5 worm cellular contexts compared by ENCODE assay signal in genomic region chrV:9243171-9243996, ce11.
TF ChIP-seq lines count a peak whose summit lies in the region.

Gene glo-4, minus strand, starts transcription at chrV:9243221.

TF ChIP-seq in whole organism, L1 larva, 84 proteins besides CTCF, POLR2A, EP300 and RAD21 (continued from another document and continues in another):
- TF ChIP-seq fos-1 (tag; optimal IDR thresholded peaks at IDR 0.05; lab: Kevin White, UChicago) (peak; percentile 58), lin-15B (tag; optimal IDR thresholded peaks at IDR 0.05; lab: Kevin White, UChicago) (peak; percentile 54), blmp-1 (tag; optimal IDR thresholded peaks at IDR 0.05; lab: Kevin White, UChicago) (peak; percentile 88), elt-2 (tag; optimal IDR thresholded peaks at IDR 0.05; lab: Kevin White, UChicago) (peak; percentile 64), alr-1 (tag; optimal IDR thresholded peaks at IDR 0.05; lab: Kevin White, UChicago; ENCODE audit: borderline replicate concordance) (no peak), ztf-4 (tag; optimal IDR thresholded peaks at IDR 0.05; lab: Kevin White, UChicago) (peak; percentile 57), ztf-11 (tag; optimal IDR thresholded peaks at IDR 0.05; lab: Kevin White, UChicago) (peak in 1 of 2 experiments; percentile 38), lin-14 (GFP tag; optimal IDR thresholded peaks at IDR 0.05; lab: Kevin White, UChicago) (peak; percentile 94), ama-1 (optimal IDR thresholded peaks at IDR 0.05; lab: Kevin White, UChicago) (peak; percentile 46), ceh-90 (tag; optimal IDR thresholded peaks at IDR 0.05; lab: Kevin White, UChicago) (peak; percentile 4), nhr-11 (tag; optimal IDR thresholded peaks at IDR 0.05; lab: Kevin White, UChicago) (no peak), snpc-4 (tag; optimal IDR thresholded peaks at IDR 0.05; lab: Kevin White, UChicago) (peak; percentile 69), mdl-1 (tag; optimal IDR thresholded peaks at IDR 0.05; lab: Kevin White, UChicago) (peak in 1 of 2 experiments; percentile 68), nhr-47 (tag; optimal IDR thresholded peaks at IDR 0.05; lab: Kevin White, UChicago) (peak; percentile 85), fkh-10 (GFP tag; optimal IDR thresholded peaks at IDR 0.05; lab: Kevin White, UChicago) (peak; percentile 91), nhr-90 (tag; optimal IDR thresholded peaks at IDR 0.05; lab: Kevin White, UChicago; ENCODE audit: poor library complexity) (peak; percentile 68), zag-1 (tag; optimal IDR thresholded peaks at IDR 0.05; lab: Kevin White, UChicago) (peak; percentile 35), dpl-1 (GFP tag; optimal IDR thresholded peaks at IDR 0.05; lab: Kevin White, UChicago) (peak; percentile 74 to 87 (median 83)), unc-86 (tag; optimal IDR thresholded peaks at IDR 0.05; lab: Kevin White, UChicago) (peak; percentile 83), nhr-84 (tag; optimal IDR thresholded peaks at IDR 0.05; lab: Kevin White, UChicago) (no peak), tlp-1 (tag; optimal IDR thresholded peaks at IDR 0.05; lab: Kevin White, UChicago) (no peak), lin-39 (tag; optimal IDR thresholded peaks at IDR 0.05; lab: Kevin White, UChicago) (peak; percentile 34), efl-1 (optimal IDR thresholded peaks at IDR 0.05; lab: Kevin White, UChicago) (peak; percentile 82 to 85), efl-1 (GFP tag; optimal IDR thresholded peaks at IDR 0.05 in 1 of 2; lab: Kevin White, UChicago) (peak; percentile 78 to 97), sptf-1 (tag; optimal IDR thresholded peaks at IDR 0.05; lab: Kevin White, UChicago) (no peak), C04F5.9 (tag; optimal IDR thresholded peaks at IDR 0.05; lab: Kevin White, UChicago) (peak; percentile 26)

TF ChIP-seq in whole organism, L2 larva, 48 proteins besides CTCF, POLR2A, EP300 and RAD21 (continued from another document and continues in another):
- TF ChIP-seq lsy-2 (tag; optimal IDR thresholded peaks at IDR 0.05; lab: Kevin White, UChicago) (peak; percentile 72 to 91), unc-39 (tag; optimal IDR thresholded peaks at IDR 0.05; lab: Kevin White, UChicago) (no peak), ztf-11 (tag; optimal IDR thresholded peaks at IDR 0.05; lab: Kevin White, UChicago) (no peak), crh-2 (tag; optimal IDR thresholded peaks at IDR 0.05; lab: Kevin White, UChicago) (peak; percentile 87), zag-1 (tag; optimal IDR thresholded peaks at IDR 0.05; lab: Kevin White, UChicago) (no peak), gmeb-1 (tag; optimal IDR thresholded peaks at IDR 0.05; lab: Kevin White, UChicago) (peak; percentile 77), lin-13 (GFP tag; optimal IDR thresholded peaks at IDR 0.05; lab: Kevin White, UChicago) (peak; percentile 81), dmd-4 (tag; optimal IDR thresholded peaks at IDR 0.05; lab: Kevin White, UChicago) (no peak), sma-3 (GFP tag; optimal IDR thresholded peaks at IDR 0.05; lab: Kevin White, UChicago) (peak; percentile 79), elt-3 (tag; optimal IDR thresholded peaks at IDR 0.05; lab: Kevin White, UChicago) (no peak), F13H6.1 (tag; optimal IDR thresholded peaks at IDR 0.05; lab: Kevin White, UChicago) (peak; percentile 80), nhr-129 (tag; optimal IDR thresholded peaks at IDR 0.05; lab: Kevin White, UChicago) (peak; percentile 89), nhr-21 (tag; optimal IDR thresholded peaks at IDR 0.05; lab: Kevin White, UChicago) (peak; percentile 72), sem-4 (tag; optimal IDR thresholded peaks at IDR 0.05; lab: Kevin White, UChicago) (peak; percentile 89), nhr-23 (tag; optimal IDR thresholded peaks at IDR 0.05; lab: Kevin White, UChicago) (no peak), nhr-11 (tag; optimal IDR thresholded peaks at IDR 0.05; lab: Kevin White, UChicago) (no peak), nhr-10 (tag; optimal IDR thresholded peaks at IDR 0.05; lab: Kevin White, UChicago) (no peak), ZK546.5 (tag; optimal IDR thresholded peaks at IDR 0.05; lab: Kevin White, UChicago) (no peak), fos-1 (tag; optimal IDR thresholded peaks at IDR 0.05; lab: Kevin White, UChicago) (peak; percentile 70), ama-1 (optimal IDR thresholded peaks at IDR 0.05; lab: Kevin White, UChicago) (peak; percentile 55), nhr-25 (tag; optimal IDR thresholded peaks at IDR 0.05; lab: Kevin White, UChicago) (no peak), mbf-1 (tag; optimal IDR thresholded peaks at IDR 0.05; lab: Kevin White, UChicago) (no peak), unc-62 (GFP tag; optimal IDR thresholded peaks at IDR 0.05; lab: Kevin White, UChicago) (no peak), R02D3.7 (tag; optimal IDR thresholded peaks at IDR 0.05; lab: Kevin White, UChicago) (no peak), snpc-4 (tag; optimal IDR thresholded peaks at IDR 0.05; lab: Kevin White, UChicago) (peak; percentile 46), unc-55 (GFP tag; optimal IDR thresholded peaks at IDR 0.05; lab: Kevin White, UChicago) (peak; percentile 90), C34F6.9 (tag; optimal IDR thresholded peaks at IDR 0.05; lab: Kevin White, UChicago) (peak; percentile 91), mab-5 (tag; optimal IDR thresholded peaks at IDR 0.05; lab: Kevin White, UChicago) (peak; percentile 71)

TF ChIP-seq in whole organism, L3 larva, 47 proteins besides CTCF, POLR2A, EP300 and RAD21 (continued from another document):
- TF ChIP-seq lsy-12 (tag; optimal IDR thresholded peaks at IDR 0.05; lab: Kevin White, UChicago): peak; percentile 28
- no peak for TF ChIP-seq ama-1 (optimal IDR thresholded peaks at IDR 0.05; lab: Kevin White, UChicago)
- TF ChIP-seq hmg-11 (tag; optimal IDR thresholded peaks at IDR 0.05; lab: Kevin White, UChicago): peak; percentile 60
- TF ChIP-seq mml-1 (tag; optimal IDR thresholded peaks at IDR 0.05; lab: Kevin White, UChicago): no peak
- no peak for TF ChIP-seq nhr-77 (tag; optimal IDR thresholded peaks at IDR 0.05; lab: Kevin White, UChicago)
- peak; percentile 76 for TF ChIP-seq egl-5 (tag; optimal IDR thresholded peaks at IDR 0.05; lab: Kevin White, UChicago)
- no peak for TF ChIP-seq nhr-237 (tag; optimal IDR thresholded peaks at IDR 0.05; lab: Kevin White, UChicago)
- peak; percentile 70 for TF ChIP-seq pha-4 (tag; optimal IDR thresholded peaks at IDR 0.05; lab: Kevin White, UChicago)
- TF ChIP-seq tbx-2 (tag; optimal IDR thresholded peaks at IDR 0.05; lab: Kevin White, UChicago): peak; percentile 59
- TF ChIP-seq mdl-1 (tag; optimal IDR thresholded peaks at IDR 0.05; lab: Kevin White, UChicago): no peak
- TF ChIP-seq nhr-23 (tag; optimal IDR thresholded peaks at IDR 0.05; lab: Kevin White, UChicago): peak; percentile 88
- no peak for TF ChIP-seq unc-62 (GFP tag; optimal IDR thresholded peaks at IDR 0.05; lab: Kevin White, UChicago)
- no peak for TF ChIP-seq ztf-11 (tag; optimal IDR thresholded peaks at IDR 0.05; lab: Kevin White, UChicago)
- no peak for TF ChIP-seq nhr-67 (tag; optimal IDR thresholded peaks at IDR 0.05; lab: Kevin White, UChicago)
- TF ChIP-seq zag-1 (tag; optimal IDR thresholded peaks at IDR 0.05; lab: Kevin White, UChicago): no peak
- peak; percentile 55 for TF ChIP-seq ceh-28 (tag; optimal IDR thresholded peaks at IDR 0.05; lab: Kevin White, UChicago)
- TF ChIP-seq elt-3 (tag; optimal IDR thresholded peaks at IDR 0.05; lab: Kevin White, UChicago): no peak
- TF ChIP-seq nhr-43 (tag; optimal IDR thresholded peaks at IDR 0.05; lab: Kevin White, UChicago; ENCODE audit: poor library complexity, severe bottlenecking): peak; percentile 51
- TF ChIP-seq nfya-1 (tag; optimal IDR thresholded peaks at IDR 0.05; lab: Kevin White, UChicago; ENCODE audit: insufficient read depth): peak; percentile 79
- no peak for TF ChIP-seq skn-1 (tag; optimal IDR thresholded peaks at IDR 0.05; lab: Kevin White, UChicago)
- no peak for TF ChIP-seq ceh-82 (tag; optimal IDR thresholded peaks at IDR 0.05; lab: Kevin White, UChicago)
- peak; percentile 73 for TF ChIP-seq lin-15B (tag; optimal IDR thresholded peaks at IDR 0.05; lab: Kevin White, UChicago)
- TF ChIP-seq ceh-9 (tag; optimal IDR thresholded peaks at IDR 0.05; lab: Kevin White, UChicago): no peak
- no peak for TF ChIP-seq sea-2 (GFP tag; optimal IDR thresholded peaks at IDR 0.05; lab: Kevin White, UChicago)
- TF ChIP-seq jun-1 (tag; optimal IDR thresholded peaks at IDR 0.05; lab: Kevin White, UChicago): no peak

TF ChIP-seq in whole organism, L4 larva, 104 proteins besides CTCF, POLR2A, EP300 and RAD21 (continued from another document and continues in another):
- TF ChIP-seq zfp-2 (tag; optimal IDR thresholded peaks at IDR 0.05; lab: Kevin White, UChicago): no peak
- TF ChIP-seq ama-1 (optimal IDR thresholded peaks at IDR 0.05; lab: Kevin White, UChicago): no peak
- TF ChIP-seq mxl-3 (GFP tag; optimal IDR thresholded peaks at IDR 0.05; lab: Kevin White, UChicago): no peak
- peak; percentile 55 for TF ChIP-seq F37D6.2 (tag; optimal IDR thresholded peaks at IDR 0.05; lab: Kevin White, UChicago)
- TF ChIP-seq mep-1 (tag; optimal IDR thresholded peaks at IDR 0.05; lab: Kevin White, UChicago): peak; percentile 85
- no peak for TF ChIP-seq pha-4 (GFP tag; IDR thresholded peaks at IDR 0.05; lab: Robert Waterston, UW)
- no peak for TF ChIP-seq pha-4 (tag; optimal IDR thresholded peaks at IDR 0.05; lab: Kevin White, UChicago)
- 0 out of 2 replicates have a peak, but pooled peaks have one; percentile 50 for TF ChIP-seq ctbp-1 (GFP tag; IDR thresholded peaks at IDR 0.05; lab: Robert Waterston, UW)
- no peak for TF ChIP-seq spr-1 (tag; optimal IDR thresholded peaks at IDR 0.05; lab: Kevin White, UChicago)
- TF ChIP-seq nhr-28 (tag; optimal IDR thresholded peaks at IDR 0.05; lab: Kevin White, UChicago): peak; percentile 56
- TF ChIP-seq attf-4 (tag; optimal IDR thresholded peaks at IDR 0.05; lab: Kevin White, UChicago): no peak
- no peak for TF ChIP-seq lin-1 (GFP tag; IDR thresholded peaks at IDR 0.05; lab: Robert Waterston, UW)
- no peak for TF ChIP-seq arid-1 (GFP tag; conservative IDR thresholded peaks at IDR 0.05; lab: Robert Waterston, UW)
- TF ChIP-seq ZK337.2 (GFP tag; IDR thresholded peaks at IDR 0.05; lab: Robert Waterston, UW): no peak
- TF ChIP-seq pqm-1 (tag; optimal IDR thresholded peaks at IDR 0.05; lab: Kevin White, UChicago): peak; percentile 66
- no peak for TF ChIP-seq gei-8 (GFP tag; optimal IDR thresholded peaks at IDR 0.05; lab: Kevin White, UChicago)
- no peak for TF ChIP-seq Y48G9A.11 (GFP tag; IDR thresholded peaks at IDR 0.05; lab: Robert Waterston, UW)
- no peak for TF ChIP-seq lin-13 (GFP tag; optimal IDR thresholded peaks at IDR 0.05; lab: Kevin White, UChicago)
- TF ChIP-seq lin-39 (tag; optimal IDR thresholded peaks at IDR 0.05; lab: Kevin White, UChicago): no peak
- TF ChIP-seq egl-43 (GFP tag; IDR thresholded peaks at IDR 0.05; lab: Robert Waterston, UW): no peak
- peak; percentile 51 to 87 for TF ChIP-seq lsy-2 (tag; optimal IDR thresholded peaks at IDR 0.05; lab: Kevin White, UChicago)
- no peak for TF ChIP-seq ces-1 (GFP tag; optimal IDR thresholded peaks at IDR 0.05; lab: Kevin White, UChicago)
- peak; percentile 78 for TF ChIP-seq hlh-11 (tag; optimal IDR thresholded peaks at IDR 0.05; lab: Kevin White, UChicago)
- TF ChIP-seq madf-9 (GFP tag; conservative IDR thresholded peaks at IDR 0.05; lab: Robert Waterston, UW): no peak
- TF ChIP-seq lir-3 (tag; optimal IDR thresholded peaks at IDR 0.05; lab: Kevin White, UChicago): no peak
- no peak for TF ChIP-seq F44E2.7 (GFP tag; IDR thresholded peaks at IDR 0.05; lab: Robert Waterston, UW)
- TF ChIP-seq nhr-10 (tag; optimal IDR thresholded peaks at IDR 0.05; lab: Kevin White, UChicago): no peak
- TF ChIP-seq snpc-1.2 (GFP tag; IDR thresholded peaks at IDR 0.05; lab: Robert Waterston, UW): no peak
- TF ChIP-seq unc-39 (tag; optimal IDR thresholded peaks at IDR 0.05; lab: Kevin White, UChicago): no peak
- no peak for TF ChIP-seq nhr-42 (GFP tag; IDR thresholded peaks at IDR 0.05; lab: Robert Waterston, UW)
- no peak for TF ChIP-seq ceh-32 (tag; optimal IDR thresholded peaks at IDR 0.05; lab: Kevin White, UChicago; ENCODE audit: poor library complexity)
- no peak for TF ChIP-seq daf-16 (GFP tag; optimal IDR thresholded peaks at IDR 0.05; lab: Kevin White, UChicago)
- TF ChIP-seq daf-16 (tag; optimal IDR thresholded peaks at IDR 0.05; lab: Kevin White, UChicago): peak; percentile 1
- no peak for TF ChIP-seq madf-5 (GFP tag; IDR thresholded peaks at IDR 0.05; lab: Robert Waterston, UW)

TF ChIP-seq in whole organism, young adult, 124 proteins besides CTCF, POLR2A, EP300 and RAD21 (continued from another document):
- TF ChIP-seq madf-3 (GFP tag; IDR thresholded peaks at IDR 0.05; lab: Robert Waterston, UW) (0 out of 2 replicates have a peak, but pooled peaks have one; percentile 71), sea-2 (GFP tag; IDR thresholded peaks at IDR 0.05; lab: Robert Waterston, UW) (no peak), T07F8.4 (tag; optimal IDR thresholded peaks at IDR 0.05; lab: Kevin White, UChicago) (no peak), snpc-1.1 (tag; optimal IDR thresholded peaks at IDR 0.05; lab: Kevin White, UChicago; ENCODE audit: insufficient read depth) (no peak), tbp1 (GFP tag; optimal IDR thresholded peaks at IDR 0.05; lab: Kevin White, UChicago) (no peak), let-526 (GFP tag; IDR thresholded peaks at IDR 0.05; lab: Robert Waterston, UW) (no peak), rpc-1 (optimal IDR thresholded peaks at IDR 0.05; lab: Kevin White, UChicago) (no peak), rpc-1 (tag; optimal IDR thresholded peaks at IDR 0.05; lab: Kevin White, UChicago) (no peak)
